Worm (Caenorhabditis elegans): ENCODE results near the gene sri-53.

DNA sequence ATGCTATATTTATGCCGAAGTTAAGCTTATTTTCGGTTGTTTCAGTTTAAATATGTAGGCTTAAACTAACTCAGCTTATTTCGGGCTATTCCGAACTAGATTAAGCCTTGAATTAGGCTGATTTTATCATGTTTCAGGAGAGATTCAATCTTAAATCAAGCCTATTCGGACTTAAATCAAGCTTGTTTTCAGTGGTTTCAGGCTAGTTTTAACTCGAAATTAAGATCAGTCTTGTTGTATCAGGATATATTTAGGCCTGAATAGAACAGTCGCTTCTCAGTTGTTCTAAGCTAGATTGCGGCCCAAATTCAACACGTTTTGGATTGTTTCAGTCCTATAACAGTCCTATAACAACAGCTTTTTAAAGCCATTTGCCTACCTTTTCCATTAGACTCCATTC, 49.4 kb upstream of the sri-53 start:
- TF ChIP-seq jun-1 (tag; optimal IDR thresholded peaks at IDR 0.05): no peak
- TF ChIP-seq nhr-237 (tag; optimal IDR thresholded peaks at IDR 0.05): no peak
- TF ChIP-seq ama-1 (optimal IDR thresholded peaks at IDR 0.05): no peak
- no peak for TF ChIP-seq nhr-76 (tag; optimal IDR thresholded peaks at IDR 0.05)
- TF ChIP-seq efl-1 (optimal IDR thresholded peaks at IDR 0.05): no peak
- TF ChIP-seq efl-1 (GFP tag; optimal IDR thresholded peaks at IDR 0.05 in 1 of 2): no peak
- no peak for TF ChIP-seq fkh-10 (GFP tag; optimal IDR thresholded peaks at IDR 0.05)
